Worm (Caenorhabditis elegans) whole organism, L1 larva: ENCODE results near the gene rgs-3.

Experiments
- C34B4.2 ChIP-seq: sonication (generic microtip); optimal IDR thresholded peaks from 2 replicates; lab custom pipeline; 2017; ENCODE audit warnings: mild to moderate bottlenecking, missing genetic modification characterization, missing compliant biosample characterization
- aha-1 ChIP-seq: fragments of 150-350 bp; optimal IDR thresholded peaks from 2 replicates; lab custom pipeline; 2014; ENCODE audit warnings: missing biosample characterization, missing genetic modification characterization
- aly-2 ChIP-seq: fragments of 150-350 bp; optimal IDR thresholded peaks from 2 replicates; lab custom pipeline; 2014; ENCODE audit warnings: missing biosample characterization, missing genetic modification characterization
- ceh-88 ChIP-seq: fragments of 200-800 bp; sonication (Bioruptor generic); IDR thresholded peaks from 2 replicates; pipeline ENCODE4 v1.3.6; 2022; ENCODE audit warnings: missing genetic modification characterization, missing compliant biosample characterization
- dpl-1 ChIP-seq, 3 experiments: fragments of 150-350 bp in 2 of 3; sonication (generic microtip) in 1 of 3; optimal IDR thresholded peaks; 2 replicates each; lab custom pipeline; 2014 to 2017; ENCODE audit warnings: missing biosample characterization in 3 of 3, missing genetic modification characterization in 3 of 3, missing genetic modification reagents in 3 of 3
- egl-27 ChIP-seq, 2 experiments: fragments of 150-350 bp in 1 of 2; sonication (generic microtip); optimal IDR thresholded peaks; 3 replicates each; lab custom pipeline; 2017 to 2018; ENCODE audit warnings: missing biosample characterization in 2 of 2, missing genetic modification characterization in 2 of 2, missing genetic modification reagents in 2 of 2
- hpl-2 ChIP-seq: fragments of 150-350 bp; optimal IDR thresholded peaks from 2 replicates; lab custom pipeline; 2014; ENCODE audit warnings: missing biosample characterization, missing genetic modification reagents, missing genetic modification characterization
- nhr-12 ChIP-seq: sonication (generic microtip); optimal IDR thresholded peaks from 2 replicates; lab custom pipeline; 2017; ENCODE audit warnings: missing biosample characterization, missing genetic modification characterization
- skn-1 ChIP-seq: fragments of 150-350 bp; optimal IDR thresholded peaks from 2 replicates; lab custom pipeline; 2014; ENCODE audit warnings: missing biosample characterization, missing genetic modification characterization
- swsn-7 ChIP-seq: sonication (generic microtip); optimal IDR thresholded peaks from 2 replicates; lab custom pipeline; 2016; ENCODE audit warnings: missing genetic modification characterization, missing compliant biosample characterization

DNA sequence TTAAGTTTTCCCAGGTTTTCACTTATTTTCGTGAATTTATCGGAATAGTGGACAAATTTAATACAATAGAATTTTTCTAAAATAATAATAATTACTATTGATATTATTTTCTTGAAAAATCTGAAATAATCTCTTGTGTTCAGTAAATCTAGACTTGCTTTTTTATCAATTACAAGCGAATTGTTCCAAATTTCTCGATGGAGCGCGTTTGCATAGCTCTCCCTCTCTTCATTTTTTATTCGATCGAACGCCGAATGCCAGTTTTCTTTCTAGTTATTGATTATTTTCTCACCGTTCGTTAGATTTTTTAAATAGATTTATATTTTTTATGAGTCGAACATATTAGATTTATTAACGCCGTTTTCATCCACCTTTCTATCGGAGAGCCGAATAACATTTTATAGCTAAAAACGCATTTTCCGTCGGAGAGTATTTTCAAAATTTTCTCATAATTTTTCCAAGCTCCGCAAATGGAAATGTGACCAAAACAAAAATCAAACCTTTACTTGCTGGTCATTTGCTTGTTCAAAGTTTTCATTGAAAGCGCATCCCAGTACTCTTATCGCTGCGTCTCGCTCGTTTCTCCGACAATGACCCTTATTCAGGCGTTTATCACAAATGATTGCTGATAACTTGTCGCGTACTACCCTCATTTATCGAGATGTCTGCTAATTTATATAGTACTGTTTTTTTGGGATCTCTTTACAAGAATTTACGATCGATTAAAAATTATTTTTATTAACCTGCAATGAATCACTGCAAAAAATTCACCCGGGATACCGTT is 23.2 kb downstream of the rgs-3 start:
- no peak for TF ChIP-seq skn-1 (tag; lab: Kevin White, UChicago)
- TF ChIP-seq ceh-88 (GFP tag; lab: Robert Waterston, UW): no peak
- no peak for TF ChIP-seq C34B4.2 (tag; lab: Kevin White, UChicago)
- TF ChIP-seq swsn-7 (tag; lab: Kevin White, UChicago): no peak
- no peak for TF ChIP-seq hpl-2
- TF ChIP-seq nhr-12 (tag; lab: Kevin White, UChicago): no peak
- peak in 1 of 3 experiments; percentile 30 for TF ChIP-seq dpl-1 (GFP tag; optimal IDR thresholded peaks at IDR 0.05; lab: Kevin White, UChicago)
- no peak for TF ChIP-seq aha-1
- TF ChIP-seq egl-27 (tag; optimal IDR thresholded peaks at IDR 0.05; lab: Kevin White, UChicago): no peak
- TF ChIP-seq aly-2 (tag; lab: Kevin White, UChicago): no peak
